Worm (Caenorhabditis elegans) whole organism, L2 larva: ENCODE data around the gene srd-8.

Source experiments
- C34F6.9 ChIP-seq: fragments of 150-350 bp; optimal IDR thresholded peaks from 2 replicates; lab custom pipeline; 2014; ENCODE audit warnings: missing biosample characterization, missing genetic modification characterization
- F13H6.1 ChIP-seq: sonication (generic microtip); optimal IDR thresholded peaks from 2 replicates; lab custom pipeline; 2016; ENCODE audit warnings: missing genetic modification characterization, missing compliant biosample characterization
- Y55F3AM.14 ChIP-seq: fragments of 200-800 bp; sonication (Bioruptor generic); optimal IDR thresholded peaks from 2 replicates; lab custom pipeline; 2018; ENCODE audit warnings: mild to moderate bottlenecking, missing genetic modification characterization, missing compliant biosample characterization
- ZK546.5 ChIP-seq: sonication (generic microtip); optimal IDR thresholded peaks from 2 replicates; lab custom pipeline; 2017; ENCODE audit warnings: missing biosample characterization, missing genetic modification characterization
- alr-1 ChIP-seq: fragments of 150-350 bp; optimal IDR thresholded peaks from 2 replicates; lab custom pipeline; 2014; ENCODE audit warnings: missing biosample characterization, missing genetic modification characterization
- aly-2 ChIP-seq: fragments of 150-350 bp; optimal IDR thresholded peaks from 2 replicates; lab custom pipeline; 2014; ENCODE audit warnings: missing biosample characterization, missing genetic modification characterization
- ama-1 ChIP-seq: fragments of 150-350 bp; optimal IDR thresholded peaks from 2 replicates; lab custom pipeline; 2018; ENCODE audit warnings: inconsistent platforms
- blmp-1 ChIP-seq: sonication (generic microtip); optimal IDR thresholded peaks from 2 replicates; lab custom pipeline; 2017; ENCODE audit warnings: missing genetic modification characterization, mild to moderate bottlenecking, missing compliant biosample characterization, antibody characterized with exemption, moderate library complexity; ENCODE audit not compliant: insufficient read depth
- ceh-16 ChIP-seq: fragments of 150-350 bp; optimal IDR thresholded peaks from 2 replicates; lab custom pipeline; 2014; ENCODE audit warnings: missing biosample characterization, missing genetic modification characterization
- ceh-82 ChIP-seq: fragments of 150-350 bp; optimal IDR thresholded peaks from 2 replicates; lab custom pipeline; 2014; ENCODE audit warnings: missing biosample characterization, missing genetic modification characterization
- crh-2 ChIP-seq: sonication (generic microtip); optimal IDR thresholded peaks from 2 replicates; lab custom pipeline; 2017; ENCODE audit warnings: missing biosample characterization, missing genetic modification characterization
- dmd-4 ChIP-seq: sonication (generic microtip); optimal IDR thresholded peaks from 2 replicates; lab custom pipeline; 2017; ENCODE audit warnings: missing biosample characterization, missing genetic modification characterization
- egl-27 ChIP-seq: sonication (generic microtip); optimal IDR thresholded peaks from 3 replicates; lab custom pipeline; 2017; ENCODE audit warnings: missing biosample characterization, missing genetic modification reagents, missing genetic modification characterization
- elt-1 ChIP-seq: fragments of 150-350 bp; optimal IDR thresholded peaks from 2 replicates; lab custom pipeline; 2014; ENCODE audit warnings: missing biosample characterization, missing genetic modification characterization
- elt-3 ChIP-seq: sonication (generic microtip); optimal IDR thresholded peaks from 2 replicates; lab custom pipeline; 2017; ENCODE audit warnings: missing biosample characterization, missing genetic modification characterization
- fos-1 ChIP-seq: fragments of 150-350 bp; optimal IDR thresholded peaks from 2 replicates; lab custom pipeline; 2014; ENCODE audit warnings: missing biosample characterization, missing genetic modification characterization
- gmeb-1 ChIP-seq: fragments of 150-350 bp; optimal IDR thresholded peaks from 2 replicates; lab custom pipeline; 2014; ENCODE audit warnings: missing biosample characterization, missing genetic modification characterization
- lin-11 ChIP-seq: fragments of 150-350 bp; sonication (generic microtip); optimal IDR thresholded peaks from 2 replicates; lab custom pipeline; 2014; ENCODE audit warnings: missing biosample characterization, missing genetic modification characterization, inconsistent platforms, mixed read lengths
- lin-13 ChIP-seq: fragments of 150-350 bp; optimal IDR thresholded peaks from 2 replicates; lab custom pipeline; 2014; ENCODE audit warnings: missing biosample characterization, missing genetic modification reagents, missing genetic modification characterization
- lin-39 ChIP-seq: fragments of 150-350 bp; optimal IDR thresholded peaks from 2 replicates; lab custom pipeline; 2014; ENCODE audit warnings: missing biosample characterization, missing genetic modification reagents, missing genetic modification characterization
- lsy-2 ChIP-seq, 2 experiments: fragments of 150-350 bp in 1 of 2; sonication (generic microtip) in 1 of 2; optimal IDR thresholded peaks; 2 replicates each; lab custom pipeline; 2014 to 2017; ENCODE audit warnings: missing biosample characterization in 2 of 2, missing genetic modification characterization in 2 of 2
- mab-5 ChIP-seq: fragments of 150-350 bp; optimal IDR thresholded peaks from 2 replicates; lab custom pipeline; 2014; ENCODE audit warnings: missing biosample characterization, missing genetic modification characterization
- mbf-1 ChIP-seq: sonication (generic microtip); optimal IDR thresholded peaks from 2 replicates; lab custom pipeline; 2017; ENCODE audit warnings: missing biosample characterization, missing genetic modification characterization
- mdl-1 ChIP-seq, 2 experiments: fragments of 150-350 bp in 1 of 2; sonication (generic microtip) in 1 of 2; optimal IDR thresholded peaks; 2 replicates each; lab custom pipeline; 2017; ENCODE audit warnings: missing biosample characterization in 2 of 2, missing genetic modification characterization in 2 of 2
- nhr-10 ChIP-seq: sonication (generic microtip); optimal IDR thresholded peaks from 2 replicates; lab custom pipeline; 2017; ENCODE audit warnings: missing biosample characterization, missing genetic modification characterization
- nhr-11 ChIP-seq: fragments of 150-350 bp; optimal IDR thresholded peaks from 2 replicates; lab custom pipeline; 2014; ENCODE audit warnings: missing biosample characterization, missing genetic modification characterization
- nhr-12 ChIP-seq: fragments of 150-350 bp; optimal IDR thresholded peaks from 2 replicates; lab custom pipeline; 2014; ENCODE audit warnings: missing biosample characterization, missing genetic modification characterization
- nhr-129 ChIP-seq: fragments of 150-350 bp; optimal IDR thresholded peaks from 2 replicates; lab custom pipeline; 2014; ENCODE audit warnings: missing biosample characterization, missing genetic modification characterization
- nhr-21 ChIP-seq: fragments of 150-350 bp; optimal IDR thresholded peaks from 2 replicates; lab custom pipeline; 2014; ENCODE audit warnings: missing biosample characterization, missing genetic modification characterization
- nhr-23 ChIP-seq: fragments of 150-350 bp; optimal IDR thresholded peaks from 2 replicates; lab custom pipeline; 2014; ENCODE audit warnings: missing biosample characterization, missing genetic modification reagents, missing genetic modification characterization
- nhr-237 ChIP-seq: fragments of 150-350 bp; optimal IDR thresholded peaks from 2 replicates; lab custom pipeline; 2014; ENCODE audit warnings: missing biosample characterization, missing genetic modification characterization
- nhr-25 ChIP-seq: fragments of 150-350 bp; sonication (generic microtip); optimal IDR thresholded peaks from 3 replicates; lab custom pipeline; 2014; ENCODE audit warnings: missing biosample characterization, missing genetic modification characterization
- nhr-6 ChIP-seq: fragments of 150-350 bp; optimal IDR thresholded peaks from 2 replicates; lab custom pipeline; 2014; ENCODE audit warnings: missing biosample characterization, missing genetic modification characterization
- nhr-77 ChIP-seq: fragments of 150-350 bp; optimal IDR thresholded peaks from 2 replicates; lab custom pipeline; 2014; ENCODE audit warnings: missing biosample characterization, missing genetic modification characterization
- peb-1 ChIP-seq: fragments of 150-350 bp; optimal IDR thresholded peaks from 2 replicates; lab custom pipeline; 2014; ENCODE audit warnings: missing biosample characterization, missing genetic modification characterization
- sem-4 ChIP-seq: fragments of 150-350 bp; optimal IDR thresholded peaks from 2 replicates; lab custom pipeline; 2014; ENCODE audit warnings: missing biosample characterization, missing genetic modification reagents, missing genetic modification characterization
- skn-1 ChIP-seq: sonication (generic microtip); optimal IDR thresholded peaks from 2 replicates; lab custom pipeline; 2017; ENCODE audit warnings: missing biosample characterization, missing genetic modification characterization
- sma-3 ChIP-seq: sonication (generic microtip); optimal IDR thresholded peaks from 2 replicates; lab custom pipeline; 2016; ENCODE audit warnings: missing genetic modification reagents, missing genetic modification characterization, missing compliant biosample characterization
- sma-9 ChIP-seq, 2 experiments: fragments of 150-350 bp in 1 of 2; sonication (generic microtip) in 1 of 2; optimal IDR thresholded peaks; 2 replicates each; lab custom pipeline; 2014 to 2016; ENCODE audit warnings: missing genetic modification characterization in 2 of 2, mild to moderate bottlenecking in 1 of 2, missing biosample characterization in 1 of 2, missing compliant biosample characterization in 1 of 2, missing genetic modification reagents in 1 of 2, moderate library complexity in 1 of 2
- snpc-4 ChIP-seq: fragments of 150-350 bp; optimal IDR thresholded peaks from 2 replicates; lab custom pipeline; 2014; ENCODE audit warnings: missing biosample characterization, missing genetic modification characterization
- unc-39 ChIP-seq: fragments of 150-350 bp; optimal IDR thresholded peaks from 2 replicates; lab custom pipeline; 2014; ENCODE audit warnings: missing biosample characterization, missing genetic modification characterization
- unc-55 ChIP-seq: fragments of 150-350 bp; sonication (generic microtip); optimal IDR thresholded peaks from 3 replicates; lab custom pipeline; 2014; ENCODE audit warnings: missing biosample characterization, missing genetic modification reagents, missing genetic modification characterization
- unc-62 ChIP-seq: fragments of 150-350 bp; optimal IDR thresholded peaks from 2 replicates; lab custom pipeline; 2014; ENCODE audit warnings: missing biosample characterization, missing genetic modification reagents, missing genetic modification characterization
- ztf-1 ChIP-seq: fragments of 200-800 bp; sonication (Bioruptor generic); conservative IDR thresholded peaks from 2 replicates; pipeline ENCODE4 v1.3.6; 2022; ENCODE audit warnings: missing genetic modification characterization, missing compliant biosample characterization
- ztf-11 ChIP-seq: sonication (generic microtip); optimal IDR thresholded peaks from 2 replicates; lab custom pipeline; 2017; ENCODE audit warnings: missing biosample characterization, missing genetic modification characterization
- ztf-4 ChIP-seq: fragments of 150-350 bp; optimal IDR thresholded peaks from 2 replicates; lab custom pipeline; 2014; ENCODE audit warnings: missing biosample characterization, missing genetic modification characterization

srd-8 gene

DNA sequence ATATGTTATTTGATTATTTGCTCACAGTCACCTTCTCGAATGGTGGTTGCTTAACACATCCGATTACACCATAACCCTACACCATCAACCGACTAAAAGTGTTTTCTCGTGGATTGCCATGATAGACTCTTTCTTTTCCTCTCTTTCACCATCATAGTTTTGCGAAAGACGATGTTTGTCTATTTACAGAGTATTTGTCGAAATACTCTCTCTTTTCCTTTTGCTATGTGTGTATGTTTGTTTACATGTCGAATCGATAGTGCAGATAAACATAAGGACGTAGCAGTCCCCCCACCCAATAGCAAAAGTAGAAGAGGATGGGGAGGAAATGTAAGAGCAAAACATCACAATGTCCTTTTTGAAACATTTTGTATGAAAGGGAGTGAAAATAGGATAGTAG, 42.1 kb downstream of the srd-8 start:
- no peak for TF ChIP-seq snpc-4 (tag; lab: Kevin White, UChicago)
- TF ChIP-seq unc-55 (GFP tag; lab: Kevin White, UChicago): no peak
- no peak for TF ChIP-seq nhr-23 (tag; lab: Kevin White, UChicago)
- TF ChIP-seq nhr-10 (tag; lab: Kevin White, UChicago): no peak
- TF ChIP-seq mdl-1 (tag; optimal IDR thresholded peaks at IDR 0.05; lab: Kevin White, UChicago): no peak
- TF ChIP-seq nhr-25 (tag; lab: Kevin White, UChicago): no peak
- no peak for TF ChIP-seq lin-13 (GFP tag; lab: Kevin White, UChicago)
- no peak for TF ChIP-seq elt-3 (tag; lab: Kevin White, UChicago)
- TF ChIP-seq nhr-237 (tag; lab: Kevin White, UChicago): no peak
- TF ChIP-seq F13H6.1 (tag; lab: Kevin White, UChicago): peak; percentile 74
- no peak for TF ChIP-seq ama-1 (lab: Kevin White, UChicago)
- TF ChIP-seq lsy-2 (tag; optimal IDR thresholded peaks at IDR 0.05; lab: Kevin White, UChicago): peak in 1 of 2 experiments; percentile 4
- no peak for TF ChIP-seq nhr-21 (tag; lab: Kevin White, UChicago)
- TF ChIP-seq sma-3 (GFP tag; lab: Kevin White, UChicago): no peak
- TF ChIP-seq lin-39: no peak
- no peak for TF ChIP-seq sem-4 (tag; lab: Kevin White, UChicago)
- TF ChIP-seq gmeb-1 (tag; lab: Kevin White, UChicago): no peak
- TF ChIP-seq mab-5 (tag; lab: Kevin White, UChicago): no peak
- no peak for TF ChIP-seq egl-27 (tag; lab: Kevin White, UChicago)
- TF ChIP-seq nhr-129 (tag; lab: Kevin White, UChicago): peak; percentile 75
- TF ChIP-seq elt-1: no peak
- no peak for TF ChIP-seq unc-62 (GFP tag; lab: Kevin White, UChicago)
- peak; percentile 53 for TF ChIP-seq sma-9 (GFP tag; optimal IDR thresholded peaks at IDR 0.05; lab: Kevin White, UChicago)
- no peak for TF ChIP-seq sma-9 (tag; optimal IDR thresholded peaks at IDR 0.05; lab: Kevin White, UChicago)
- TF ChIP-seq lin-11 (tag; lab: Kevin White, UChicago): no peak
- no peak for TF ChIP-seq peb-1 (tag; lab: Kevin White, UChicago)
- no peak for TF ChIP-seq ztf-11
- TF ChIP-seq ZK546.5: no peak
- TF ChIP-seq nhr-6: no peak
- no peak for TF ChIP-seq ztf-4
- TF ChIP-seq mbf-1 (tag; lab: Kevin White, UChicago): no peak
- no peak for TF ChIP-seq ceh-82 (tag; lab: Kevin White, UChicago)
- TF ChIP-seq C34F6.9 (tag; lab: Kevin White, UChicago): no peak

DNA sequence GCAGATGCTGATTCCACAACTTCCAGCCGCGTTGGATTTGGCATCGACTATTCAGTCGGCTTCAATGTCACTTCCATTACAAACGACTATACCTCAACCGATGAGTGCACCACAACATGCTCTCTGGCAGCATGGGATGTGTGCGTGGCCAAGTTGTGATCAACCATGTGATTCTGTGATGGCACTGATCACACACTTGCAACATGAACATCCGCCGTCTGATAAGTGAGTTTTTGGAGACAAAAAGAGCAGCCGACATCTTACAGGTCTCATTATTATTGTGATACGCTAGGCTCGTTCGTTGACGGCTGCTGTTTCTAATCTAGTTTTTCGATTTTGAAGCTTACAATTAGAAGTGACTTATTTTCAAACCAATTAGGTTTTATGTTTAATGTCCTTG, 43.0 kb downstream of the srd-8 start:
- no peak for TF ChIP-seq fos-1 (tag; lab: Kevin White, UChicago)
- TF ChIP-seq snpc-4 (tag; lab: Kevin White, UChicago): peak; percentile 48
- TF ChIP-seq nhr-129 (tag; lab: Kevin White, UChicago): peak; percentile 31
- TF ChIP-seq, all 48 proteins: peak for 2

DNA sequence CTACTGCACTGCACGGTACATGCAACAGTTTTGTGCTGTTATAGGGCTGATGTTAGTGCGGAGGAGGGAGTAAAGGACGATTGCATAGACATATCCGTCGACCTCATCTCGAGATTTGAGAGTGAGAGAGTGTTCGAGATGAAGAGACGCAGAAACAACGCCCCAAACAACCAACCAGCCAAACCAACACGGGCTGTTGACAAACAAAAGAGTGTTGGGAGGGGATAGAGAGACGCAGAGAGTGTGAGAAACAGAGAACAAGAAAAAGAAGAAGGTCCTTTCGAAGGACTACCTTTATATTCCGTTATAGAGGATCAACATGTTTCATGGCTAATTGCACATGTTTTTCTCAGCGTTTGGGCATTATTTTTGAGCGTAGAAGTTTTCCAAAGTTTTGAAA, 45.1 kb downstream of the srd-8 start:
- TF ChIP-seq ztf-11 (no peak), elt-1 (no peak), nhr-237 (tag; lab: Kevin White, UChicago) (no peak), blmp-1 (tag; lab: Kevin White, UChicago) (no peak), nhr-12 (tag; lab: Kevin White, UChicago) (no peak), aly-2 (no peak), Y55F3AM.14 (GFP tag; lab: Kevin White, UChicago) (no peak), unc-55 (GFP tag; lab: Kevin White, UChicago) (no peak), lsy-2 (tag; optimal IDR thresholded peaks at IDR 0.05; lab: Kevin White, UChicago) (peak in 1 of 2 experiments; percentile 62), lin-13 (GFP tag; lab: Kevin White, UChicago) (no peak), nhr-6 (no peak), skn-1 (no peak), sem-4 (tag; lab: Kevin White, UChicago) (no peak), fos-1 (tag; lab: Kevin White, UChicago) (no peak), ama-1 (lab: Kevin White, UChicago) (no peak), ztf-4 (no peak), lin-39 (no peak), sma-3 (GFP tag; lab: Kevin White, UChicago) (no peak), nhr-23 (tag; lab: Kevin White, UChicago) (no peak), unc-62 (GFP tag; lab: Kevin White, UChicago) (no peak), egl-27 (tag; lab: Kevin White, UChicago) (peak; percentile 54), crh-2 (tag; lab: Kevin White, UChicago) (peak; percentile 43), nhr-77 (tag; lab: Kevin White, UChicago) (no peak), dmd-4 (no peak), unc-39 (tag; lab: Kevin White, UChicago) (no peak), ZK546.5 (no peak), F13H6.1 (tag; lab: Kevin White, UChicago) (peak; percentile 75), ceh-16 (tag; lab: Kevin White, UChicago) (no peak), mab-5 (tag; lab: Kevin White, UChicago) (no peak), alr-1 (no peak), nhr-129 (tag; lab: Kevin White, UChicago) (peak; percentile 77), nhr-11 (no peak), mbf-1 (tag; lab: Kevin White, UChicago) (no peak), nhr-10 (tag; lab: Kevin White, UChicago) (no peak), nhr-25 (tag; lab: Kevin White, UChicago) (no peak), sma-9 (GFP tag; optimal IDR thresholded peaks at IDR 0.05; lab: Kevin White, UChicago) (peak; percentile 65), sma-9 (tag; optimal IDR thresholded peaks at IDR 0.05; lab: Kevin White, UChicago) (no peak), ztf-1 (GFP tag; lab: Robert Waterston, UW) (no peak), C34F6.9 (tag; lab: Kevin White, UChicago) (peak; percentile 64), nhr-21 (tag; lab: Kevin White, UChicago) (no peak)
